Fruit fly (Drosophila melanogaster): ENCODE measurements around the gene CG9356.

Gene CG9356

dm6 chr3R:9370413-9370812 lies 33.7 kb downstream of the CG9356 start (continued):
- TF ChIP-seq CG3065 (GFP tag; optimal IDR thresholded peaks at IDR 0.05), result no peak
- peak; percentile 65 for TF ChIP-seq unpg (GFP tag; optimal IDR thresholded peaks at IDR 0.05)
- no peak for TF ChIP-seq CG3726 (GFP tag; IDR thresholded peaks at IDR 0.05)
- no peak for TF ChIP-seq sim (GFP tag; IDR thresholded peaks at IDR 0.05)
- TF ChIP-seq CG1529 (GFP tag; optimal IDR thresholded peaks at IDR 0.05), result no peak
- TF ChIP-seq CG18476 (GFP tag; optimal IDR thresholded peaks at IDR 0.05), result no peak
- peak; percentile 2 for TF ChIP-seq CG5180 (GFP tag; optimal IDR thresholded peaks at IDR 0.05)
- TF ChIP-seq CG10565 (GFP tag; optimal IDR thresholded peaks at IDR 0.05), result no peak
- no peak for TF ChIP-seq Nf-YA (GFP tag; IDR thresholded peaks at IDR 0.05)
- TF ChIP-seq CG33557 (GFP tag; optimal IDR thresholded peaks at IDR 0.05), result no peak
- TF ChIP-seq crol (GFP tag; IDR thresholded peaks at IDR 0.05), result no peak
- TF ChIP-seq dimm (GFP tag; IDR thresholded peaks at IDR 0.05), result no peak
- TF ChIP-seq tin (GFP tag; optimal IDR thresholded peaks at IDR 0.05), result peak; percentile 3
- peak; percentile 68 for TF ChIP-seq dmrt99B (tag; optimal IDR thresholded peaks at IDR 0.05)
- TF ChIP-seq CG12942 (GFP tag; optimal IDR thresholded peaks at IDR 0.05), result peak; percentile 34
- TF ChIP-seq CG10274 (GFP tag; optimal IDR thresholded peaks at IDR 0.05), result no peak
- TF ChIP-seq CG10462 (GFP tag; optimal IDR thresholded peaks at IDR 0.05), result no peak
- TF ChIP-seq CG14050 (GFP tag; IDR thresholded peaks at IDR 0.05), result peak; percentile 57; the same call in 2 of the 3 replicates
- peak; percentile 75 for TF ChIP-seq CG2678 (tag; optimal IDR thresholded peaks at IDR 0.05)
- no peak for TF ChIP-seq CG10321 (GFP tag; IDR thresholded peaks at IDR 0.05)
- peak; percentile 9 for TF ChIP-seq CG31365 (tag; optimal IDR thresholded peaks at IDR 0.05)
- TF ChIP-seq CG9609 (GFP tag; optimal IDR thresholded peaks at IDR 0.05), result no peak
- no peak for TF ChIP-seq Lhr (GFP tag; optimal IDR thresholded peaks at IDR 0.05)
- TF ChIP-seq CG16863 (GFP tag; optimal IDR thresholded peaks at IDR 0.05), result no peak
- TF ChIP-seq run (tag; optimal IDR thresholded peaks at IDR 0.05), result no peak
- no peak for TF ChIP-seq CG14710 (tag; optimal IDR thresholded peaks at IDR 0.05)
- no peak for TF ChIP-seq CG13894 (tag; optimal IDR thresholded peaks at IDR 0.05)
- peak; percentile 36; the same call in 1 of the 2 replicates for TF ChIP-seq CG9215 (GFP tag; IDR thresholded peaks at IDR 0.05)
- TF ChIP-seq H15 (GFP tag; IDR thresholded peaks at IDR 0.05), result no peak
- TF ChIP-seq en (GFP tag; optimal IDR thresholded peaks at IDR 0.05), result no peak
- TF ChIP-seq kay (GFP tag; optimal IDR thresholded peaks at IDR 0.05), result no peak
- TF ChIP-seq CG3838 (GFP tag; optimal IDR thresholded peaks at IDR 0.05), result no peak
- no peak for TF ChIP-seq jigr1 (GFP tag; IDR thresholded peaks at IDR 0.05)
- TF ChIP-seq CG12071 (GFP tag; optimal IDR thresholded peaks at IDR 0.05), result peak; percentile 19
- TF ChIP-seq CG18599 (GFP tag; optimal IDR thresholded peaks at IDR 0.05), result peak; percentile 59
- TF ChIP-seq scrt (GFP tag; optimal IDR thresholded peaks at IDR 0.05), result peak; percentile 44
- TF ChIP-seq Elba2 (GFP tag; optimal IDR thresholded peaks at IDR 0.05), result no peak
- TF ChIP-seq ERR (GFP tag; optimal IDR thresholded peaks at IDR 0.05), result peak; percentile 48
- TF ChIP-seq MESR4 (GFP tag; optimal IDR thresholded peaks at IDR 0.05), result no peak
- TF ChIP-seq CG7357 (GFP tag; IDR thresholded peaks at IDR 0.05), result peak; percentile 52; the same call in 1 of the 3 replicates
- TF ChIP-seq klu (GFP tag; IDR thresholded peaks at IDR 0.05), result no peak
- TF ChIP-seq zen (tag; optimal IDR thresholded peaks at IDR 0.05), result no peak
- no peak for TF ChIP-seq TFAM (GFP tag; optimal IDR thresholded peaks at IDR 0.05)
- peak; percentile 61 for TF ChIP-seq Bteb2 (GFP tag; optimal IDR thresholded peaks at IDR 0.05)
- TF ChIP-seq Usf (GFP tag; optimal IDR thresholded peaks at IDR 0.05), result no peak
- TF ChIP-seq CG13296 (GFP tag; optimal IDR thresholded peaks at IDR 0.05), result peak; percentile 72
- no peak for TF ChIP-seq oc (tag; optimal IDR thresholded peaks at IDR 0.05)
- TF ChIP-seq CG1602 (GFP tag; optimal IDR thresholded peaks at IDR 0.05), result no peak
- no peak for TF ChIP-seq mld (GFP tag; IDR thresholded peaks at IDR 0.05; ENCODE audit: partially characterized antibody)
- TF ChIP-seq CG17912 (GFP tag; optimal IDR thresholded peaks at IDR 0.05), result no peak
- no peak for TF ChIP-seq CG7928 (GFP tag; optimal IDR thresholded peaks at IDR 0.05)
- no peak for TF ChIP-seq CG4328 (GFP tag; optimal IDR thresholded peaks at IDR 0.05)

Data from whole organism, embryonic.